Fruit fly (Drosophila melanogaster) whole organism, prepupa: ENCODE measurements around the gene Cog3.
A peak's percentile ranks its signal among the peaks of the same experiment; 100 is the strongest.

Experiments
- Blimp-1 ChIP-seq: fragments of 200-800 bp; sonication (Bioruptor generic); optimal IDR thresholded peaks from 3 replicates; lab custom pipeline; 2017; ENCODE audit warnings: missing biosample characterization, missing genetic modification characterization, mild to moderate bottlenecking, moderate library complexity, missing genetic modification reagents
- CG10631 ChIP-seq: fragments of 200-800 bp; sonication (Bioruptor generic); optimal IDR thresholded peaks from 2 replicates; lab custom pipeline; 2016; ENCODE audit warnings: missing biosample characterization, missing genetic modification characterization
- CG10669 ChIP-seq: fragments of 200-800 bp; sonication (Bioruptor generic); optimal IDR thresholded peaks from 3 replicates; lab custom pipeline; 2018; ENCODE audit warnings: missing biosample characterization, mild to moderate bottlenecking, missing genetic modification characterization, moderate library complexity
- CG11294 ChIP-seq: fragments of 200-800 bp; sonication (Bioruptor generic); IDR thresholded peaks from 2 replicates; pipeline ENCODE4 v1.3.6; 2022; ENCODE audit warnings: missing biosample characterization, missing genetic modification characterization
- CG11762 ChIP-seq: fragments of 200-800 bp; sonication (Bioruptor generic); optimal IDR thresholded peaks from 3 replicates; lab custom pipeline; 2016; ENCODE audit warnings: missing biosample characterization, missing genetic modification characterization; ENCODE audit not compliant: insufficient read depth
- CG11902 ChIP-seq: fragments of 200-800 bp; sonication (Bioruptor generic); optimal IDR thresholded peaks from 3 replicates; lab custom pipeline; 2016; ENCODE audit warnings: missing biosample characterization, missing genetic modification characterization
- CG15336 ChIP-seq: fragments of 200-800 bp; sonication (Bioruptor generic); IDR thresholded peaks from 2 replicates; pipeline ENCODE4 v1.3.6; 2022; ENCODE audit warnings: missing biosample characterization, missing genetic modification characterization
- CG16779 ChIP-seq: fragments of 200-800 bp; sonication (Bioruptor generic); optimal IDR thresholded peaks from 3 replicates; lab custom pipeline; 2017; ENCODE audit warnings: missing biosample characterization, mild to moderate bottlenecking, missing genetic modification characterization
- CG3032 ChIP-seq: fragments of 200-800 bp; optimal IDR thresholded peaks from 2 replicates; lab custom pipeline; 2019; ENCODE audit warnings: missing biosample characterization, mild to moderate bottlenecking, missing genetic modification characterization, moderate library complexity
- CG31627 ChIP-seq: fragments of 200-800 bp; sonication (Bioruptor generic); optimal IDR thresholded peaks from 3 replicates; lab custom pipeline; 2016; ENCODE audit warnings: missing biosample characterization, missing genetic modification characterization
- CG6163 ChIP-seq: fragments of 200-800 bp; sonication (Bioruptor generic); IDR thresholded peaks from 3 replicates; pipeline ENCODE4 v1.3.6; 2022; ENCODE audit warnings: missing biosample characterization, missing genetic modification characterization
- CG6792 ChIP-seq: fragments of 200-800 bp; sonication (Bioruptor generic); optimal IDR thresholded peaks from 3 replicates; lab custom pipeline; 2016; ENCODE audit warnings: missing biosample characterization, missing genetic modification characterization
- CG7368 ChIP-seq: fragments of 200-800 bp; sonication (Bioruptor generic); optimal IDR thresholded peaks from 3 replicates; lab custom pipeline; 2016; ENCODE audit warnings: missing biosample characterization, missing genetic modification characterization
- CG8632 ChIP-seq: fragments of 200-800 bp; sonication (Bioruptor generic); optimal IDR thresholded peaks from 3 replicates; lab custom pipeline; 2016; ENCODE audit warnings: missing biosample characterization, missing genetic modification characterization
- Eip75B ChIP-seq: fragments of 200-800 bp; sonication (Bioruptor generic); optimal IDR thresholded peaks from 3 replicates; lab custom pipeline; 2016; ENCODE audit warnings: missing biosample characterization, missing genetic modification characterization
- Eip78C ChIP-seq: fragments of 200-800 bp; sonication (Bioruptor generic); peaks from one replicate; lab custom pipeline; 2016; ENCODE audit warnings: missing biosample characterization, missing genetic modification characterization
- Eip93F ChIP-seq: fragments of 200-800 bp; sonication (Bioruptor generic); optimal IDR thresholded peaks from 2 replicates; lab custom pipeline; 2016; ENCODE audit warnings: missing biosample characterization, mild to moderate bottlenecking, missing genetic modification characterization
- Ets21C ChIP-seq: fragments of 200-800 bp; sonication (Bioruptor generic); optimal IDR thresholded peaks from 3 replicates; lab custom pipeline; 2016; ENCODE audit warnings: missing biosample characterization, missing genetic modification characterization
- Ets96B ChIP-seq: fragments of 200-800 bp; optimal IDR thresholded peaks from 2 replicates; lab custom pipeline; 2019; ENCODE audit warnings: missing biosample characterization, mild to moderate bottlenecking, missing genetic modification characterization, moderate library complexity
- Hr38 ChIP-seq: sonication (Bioruptor generic); optimal IDR thresholded peaks from 2 replicates; lab custom pipeline; 2016; ENCODE audit warnings: missing biosample characterization, missing genetic modification characterization
- Hr39 ChIP-seq: fragments of 200-800 bp; sonication (Bioruptor generic); optimal IDR thresholded peaks from 2 replicates; lab custom pipeline; 2016; ENCODE audit warnings: missing biosample characterization, missing genetic modification characterization
- Met ChIP-seq: fragments of 200-800 bp; sonication (Bioruptor generic); optimal IDR thresholded peaks from 3 replicates; lab custom pipeline; 2016; ENCODE audit warnings: missing biosample characterization, missing genetic modification characterization
- OdsH ChIP-seq: fragments of 200-800 bp; sonication (Bioruptor generic); optimal IDR thresholded peaks from 3 replicates; lab custom pipeline; 2016; ENCODE audit warnings: missing biosample characterization, missing genetic modification characterization
- Smox ChIP-seq: fragments of 200-800 bp; sonication (Bioruptor generic); optimal IDR thresholded peaks from 3 replicates; lab custom pipeline; 2016; ENCODE audit warnings: missing biosample characterization, missing genetic modification characterization
- Sox102F ChIP-seq: fragments of 200-800 bp; sonication (Bioruptor generic); optimal IDR thresholded peaks from 2 replicates; lab custom pipeline; 2016; ENCODE audit warnings: missing biosample characterization, mild to moderate bottlenecking, missing genetic modification characterization
- Sox15 ChIP-seq: fragments of 200-800 bp; sonication (Bioruptor generic); optimal IDR thresholded peaks from 3 replicates; lab custom pipeline; 2016; ENCODE audit warnings: missing biosample characterization, missing genetic modification characterization
- acj6 ChIP-seq: fragments of 200-800 bp; sonication (Bioruptor generic); optimal IDR thresholded peaks from 3 replicates; lab custom pipeline; 2016; ENCODE audit warnings: missing biosample characterization, missing genetic modification characterization
- cyc ChIP-seq: fragments of 200-800 bp; sonication (Bioruptor generic); optimal IDR thresholded peaks from 3 replicates; lab custom pipeline; 2016; ENCODE audit warnings: missing biosample characterization, missing genetic modification characterization
- dsx ChIP-seq: fragments of 200-800 bp; optimal IDR thresholded peaks from 3 replicates; lab custom pipeline; 2019; ENCODE audit warnings: missing biosample characterization, mild to moderate bottlenecking, missing genetic modification characterization, moderate library complexity; ENCODE audit not compliant: poor library complexity, severe bottlenecking
- eg ChIP-seq: fragments of 200-800 bp; sonication (Bioruptor generic); IDR thresholded peaks from 3 replicates; pipeline ENCODE4 v1.3.6; 2022; ENCODE audit warnings: missing biosample characterization, missing genetic modification characterization
- esn ChIP-seq: fragments of 200-800 bp; sonication (Bioruptor generic); optimal IDR thresholded peaks from 2 replicates; lab custom pipeline; 2016; ENCODE audit warnings: missing biosample characterization, mild to moderate bottlenecking, missing genetic modification characterization, moderate library complexity
- fkh ChIP-seq: fragments of 200-800 bp; sonication (Bioruptor generic); optimal IDR thresholded peaks from 3 replicates; lab custom pipeline; 2017; ENCODE audit warnings: missing biosample characterization, mild to moderate bottlenecking, missing genetic modification characterization, moderate library complexity
- lz ChIP-seq: fragments of 200-800 bp; sonication (Bioruptor generic); optimal IDR thresholded peaks from 3 replicates; lab custom pipeline; 2016; ENCODE audit warnings: missing biosample characterization, missing genetic modification characterization
- net ChIP-seq: fragments of 200-800 bp; sonication (Bioruptor generic); optimal IDR thresholded peaks from 3 replicates; lab custom pipeline; 2016; ENCODE audit warnings: missing biosample characterization, missing genetic modification characterization
- salr ChIP-seq, 2 experiments: fragments of 200-800 bp; sonication (Bioruptor generic); optimal IDR thresholded peaks; 3 replicates each; lab custom pipeline; 2016 to 2018; ENCODE audit warnings: missing biosample characterization in 2 of 2, missing genetic modification characterization in 2 of 2, mild to moderate bottlenecking in 1 of 2
- svp ChIP-seq: fragments of 200-800 bp; sonication (Bioruptor generic); peaks from one replicate; lab custom pipeline; 2016; ENCODE audit warnings: missing biosample characterization, missing genetic modification characterization
- topi ChIP-seq: fragments of 200-800 bp; sonication (Bioruptor generic); optimal IDR thresholded peaks from 3 replicates; lab custom pipeline; 2016; ENCODE audit warnings: missing biosample characterization, missing genetic modification characterization

Cog3 gene

DNA sequence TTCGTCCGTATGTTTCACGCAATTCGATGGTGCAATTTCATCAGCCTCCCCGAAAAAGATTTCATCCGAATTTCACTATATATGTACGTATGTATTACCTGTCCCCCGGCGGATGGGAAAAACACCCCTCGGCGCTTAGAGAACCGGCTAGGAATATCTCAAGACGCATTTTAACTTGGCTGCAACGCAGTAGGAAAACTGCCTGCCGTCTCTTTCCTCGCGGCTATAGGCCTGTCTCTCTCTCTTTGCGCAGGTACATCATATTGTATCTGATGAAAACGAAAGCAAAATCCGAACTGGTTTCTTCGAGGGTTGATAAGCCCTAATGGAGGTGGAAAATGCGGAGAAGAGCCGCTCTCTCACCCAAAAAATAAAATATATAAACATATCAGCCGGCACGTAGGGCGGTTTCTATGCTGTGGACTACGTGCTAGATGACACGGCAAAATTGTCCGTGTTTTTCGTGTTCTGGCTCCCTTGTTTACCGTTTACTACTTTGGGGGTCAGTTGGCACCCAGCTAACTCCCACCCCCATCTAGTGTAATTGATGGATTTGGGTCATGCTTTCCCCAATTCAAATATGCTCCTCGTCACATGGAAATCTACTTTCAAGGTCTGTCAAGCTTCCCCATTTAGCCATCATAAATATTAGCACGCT lies 19.7 kb upstream of the Cog3 start:
- peak; percentile 70 for TF ChIP-seq Blimp-1 (GFP tag; lab: Kevin White, UChicago)
- TF ChIP-seq Eip75B = no peak
- peak; percentile 27 for TF ChIP-seq Eip78C (GFP tag; lab: Kevin White, UChicago)

DNA sequence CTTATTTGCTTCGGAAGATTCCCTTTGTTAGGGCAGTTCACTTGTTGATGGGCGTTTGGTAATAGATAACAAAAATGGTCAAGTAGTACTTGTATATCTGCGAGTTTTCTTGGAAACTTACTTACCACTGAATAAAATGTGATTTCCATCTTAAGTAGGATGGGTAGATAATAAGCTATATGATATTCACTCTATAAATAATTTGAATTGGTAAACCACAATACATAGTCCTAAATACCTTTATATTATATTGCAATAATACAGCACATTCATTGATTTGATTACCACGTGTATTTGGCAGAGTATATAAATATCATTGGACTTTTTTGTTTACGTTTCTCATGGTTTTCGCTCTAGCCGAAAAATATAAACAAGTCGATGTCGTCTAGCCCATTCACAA lies 19.1 kb upstream of the Cog3 start:
- TF ChIP-seq net (GFP tag; lab: Kevin White, UChicago) = no peak
- no peak for TF ChIP-seq CG8632
- peak; percentile 68 for TF ChIP-seq Eip78C (GFP tag; lab: Kevin White, UChicago)
- TF ChIP-seq CG15336 (GFP tag; lab: Robert Waterston, UW) = 0 out of 2 replicates have a peak, but pooled peaks have one; percentile 26
- no peak for TF ChIP-seq svp
- no peak for TF ChIP-seq salr (GFP tag; optimal IDR thresholded peaks at IDR 0.05; lab: Kevin White, UChicago)
- no peak for TF ChIP-seq Met (GFP tag; lab: Kevin White, UChicago)
- TF ChIP-seq CG31627 (GFP tag; lab: Kevin White, UChicago) = no peak
- TF ChIP-seq Sox15 = no peak
- TF ChIP-seq fkh = peak; percentile 49
- TF ChIP-seq, all 60 proteins: peak for 3

DNA sequence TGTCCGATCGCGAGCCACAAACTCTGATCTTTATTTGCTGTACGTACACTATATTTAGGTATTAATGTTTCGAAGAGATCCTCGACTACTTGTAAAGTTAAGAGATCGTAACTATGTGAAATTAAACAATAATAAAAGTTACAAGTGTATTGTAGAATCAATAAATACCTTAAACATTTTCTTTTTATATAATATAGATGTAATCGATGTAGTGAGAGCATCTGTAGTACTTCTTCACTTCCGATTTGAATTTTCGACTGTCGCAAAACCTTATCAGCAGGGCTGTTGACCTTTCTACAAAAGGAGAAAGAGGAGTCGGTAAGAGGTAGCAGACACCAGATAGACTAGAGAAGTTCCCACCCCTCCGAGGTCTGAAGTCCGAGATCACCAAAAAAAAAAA lies 18.3 kb upstream of the Cog3 start:
- peak; percentile 81 for TF ChIP-seq Eip78C (GFP tag; lab: Kevin White, UChicago)
- peak; percentile 18 for TF ChIP-seq CG31627 (GFP tag; lab: Kevin White, UChicago)
- no peak for TF ChIP-seq eg
- peak; percentile 2 for TF ChIP-seq CG10669 (GFP tag; lab: Kevin White, UChicago)
- peak; percentile 21 for TF ChIP-seq Ets96B (tag; lab: Kevin White, UChicago)
- peak; percentile 56 for TF ChIP-seq esn
- peak; percentile 28 for TF ChIP-seq lz
- no peak for TF ChIP-seq CG7368 (GFP tag; lab: Kevin White, UChicago)
- TF ChIP-seq Eip75B = no peak
- TF ChIP-seq Sox102F (GFP tag; lab: Kevin White, UChicago) = no peak
- no peak for TF ChIP-seq CG6163 (GFP tag; lab: Robert Waterston, UW)
- TF ChIP-seq dsx = no peak
- TF ChIP-seq CG10631 (GFP tag; lab: Kevin White, UChicago) = no peak
- no peak for TF ChIP-seq Ets21C
- peak; percentile 5 for TF ChIP-seq Hr39
- peak; percentile 27 for TF ChIP-seq topi (GFP tag; lab: Kevin White, UChicago)
- TF ChIP-seq Smox (GFP tag; lab: Kevin White, UChicago) = no peak
- no peak for TF ChIP-seq fkh
- no peak for TF ChIP-seq CG16779
- peak; percentile 99 for TF ChIP-seq svp
- TF ChIP-seq CG6792 (GFP tag; lab: Kevin White, UChicago) = no peak
- TF ChIP-seq CG11294 (GFP tag; lab: Robert Waterston, UW) = no peak
- peak; percentile 15 for TF ChIP-seq cyc (GFP tag; lab: Kevin White, UChicago)
- peak; percentile 17 for TF ChIP-seq CG3032 (tag; lab: Kevin White, UChicago)
- peak; percentile 2 for TF ChIP-seq acj6 (GFP tag; lab: Kevin White, UChicago)

DNA sequence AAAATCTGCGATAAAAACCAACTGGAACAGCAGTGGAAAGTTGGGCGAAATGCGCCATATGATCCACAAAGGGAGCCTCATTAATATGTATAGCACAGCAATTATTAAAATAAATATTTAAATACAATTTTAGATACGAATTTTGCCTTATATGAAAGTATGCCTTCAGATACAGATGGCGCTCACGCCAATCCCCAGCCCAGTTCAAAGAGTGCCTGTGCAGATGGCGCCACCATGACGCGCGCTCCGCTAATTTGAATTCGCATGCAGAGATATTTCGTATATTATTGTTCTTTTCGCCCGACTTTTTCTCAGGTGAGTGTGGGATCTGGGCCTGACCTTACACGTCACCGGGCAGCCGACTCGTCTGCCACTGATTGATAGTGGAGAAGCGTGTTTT lies 15.4 kb upstream of the Cog3 start, which contains the start of gene Pgant4:
TSS of gene Pgant4 (plus strand) at position 362 of the 400 bp plus-strand sequence.
- TF ChIP-seq cyc (GFP tag; lab: Kevin White, UChicago) (peak; percentile 63), CG6792 (GFP tag; lab: Kevin White, UChicago) (peak; percentile 13), CG11762 (GFP tag; lab: Kevin White, UChicago) (no peak), topi (GFP tag; lab: Kevin White, UChicago) (peak; percentile 15), Hr38 (GFP tag; lab: Kevin White, UChicago) (no peak), Ets21C (no peak), OdsH (GFP tag; lab: Kevin White, UChicago) (no peak), CG11902 (GFP tag; lab: Kevin White, UChicago) (no peak), dsx (no peak), esn (peak; percentile 57), lz (peak; percentile 60), CG31627 (GFP tag; lab: Kevin White, UChicago) (peak; percentile 58), salr (GFP tag; optimal IDR thresholded peaks at IDR 0.05; lab: Kevin White, UChicago) (peak in 1 of 2 experiments; percentile 2), CG3032 (tag; lab: Kevin White, UChicago) (peak; percentile 2), Eip93F (GFP tag; lab: Kevin White, UChicago) (no peak), Hr39 (peak; percentile 41)
